Fruit fly (Drosophila melanogaster) whole organism, embryonic: ENCODE data around the gene Rcd2.

ENCODE experiments used
- CG4617 ChIP-seq: fragments of 200-800 bp; sonication (Bioruptor generic); optimal IDR thresholded peaks from 3 replicates; lab custom pipeline; 2016; ENCODE audit warnings: missing biosample characterization, missing genetic modification characterization, borderline replicate concordance
- CG6654 ChIP-seq: fragments of 200-800 bp; sonication (Bioruptor generic); optimal IDR thresholded peaks from 2 replicates; lab custom pipeline; 2017; ENCODE audit warnings: missing biosample characterization, mild to moderate bottlenecking, missing genetic modification characterization
- Gug ChIP-seq: fragments of 200-800 bp; sonication (Bioruptor generic); IDR thresholded peaks from 4 replicates; pipeline ENCODE4 v1.3.6; 2022; ENCODE audit warnings: missing biosample characterization, missing genetic modification characterization
- pita ChIP-seq: fragments of 200-800 bp; sonication (Bioruptor generic); optimal IDR thresholded peaks from 2 replicates; lab custom pipeline; 2017; ENCODE audit warnings: missing biosample characterization, mild to moderate bottlenecking, missing genetic modification characterization
- psq ChIP-seq: fragments of 200-800 bp; sonication (Bioruptor generic); optimal IDR thresholded peaks from 2 replicates; lab custom pipeline; 2017; ENCODE audit warnings: missing biosample characterization, missing genetic modification characterization
- wor ChIP-seq: fragments of 200-800 bp; sonication (Bioruptor generic); IDR thresholded peaks from 2 replicates; pipeline ENCODE4 v1.3.6; 2022; ENCODE audit warnings: missing biosample characterization, missing genetic modification characterization
- yki ChIP-seq: fragments of >200 bp; optimal IDR thresholded peaks from 3 replicates; lab custom pipeline; 2018

DNA sequence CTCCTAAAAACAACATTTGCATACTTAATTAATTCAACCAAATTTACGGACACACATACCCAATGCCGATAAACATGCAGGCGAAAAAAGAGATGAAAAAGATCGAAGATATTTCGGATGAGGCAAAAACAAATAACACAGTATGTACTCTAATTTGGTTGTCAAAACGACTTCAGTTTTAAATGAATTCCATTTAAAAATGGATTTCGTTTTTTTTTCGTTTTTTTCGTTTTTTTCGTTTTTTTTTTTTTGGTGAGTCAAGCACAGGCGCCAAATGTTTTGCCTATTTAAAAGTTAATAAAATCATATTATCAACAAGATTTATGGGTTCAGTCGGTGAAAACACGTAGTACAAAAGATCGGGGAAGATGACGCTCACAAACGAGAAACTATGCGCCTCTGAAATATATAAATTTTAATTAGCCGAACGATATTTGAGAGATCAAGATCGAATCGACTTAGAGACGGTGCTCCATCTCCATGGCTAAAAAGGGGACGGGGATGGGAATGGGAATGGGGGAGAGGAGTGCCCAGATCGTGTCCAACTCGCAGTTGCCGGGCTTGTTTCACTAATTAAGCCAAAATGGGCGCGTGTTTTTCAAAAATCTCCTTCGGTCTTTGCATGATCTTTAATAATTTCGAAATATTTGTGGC lies 8.1 kb upstream of the Rcd2 start:
- TF ChIP-seq yki (lab: Kevin White, UChicago), result no peak
- TF ChIP-seq CG4617 (GFP tag; lab: Kevin White, UChicago), result no peak
- TF ChIP-seq CG6654 (GFP tag; lab: Kevin White, UChicago), result no peak
- TF ChIP-seq Gug (GFP tag; lab: Robert Waterston, UW), result no peak
- TF ChIP-seq wor, result no peak
- TF ChIP-seq psq, result no peak
- TF ChIP-seq pita (GFP tag; lab: Kevin White, UChicago), result no peak
